Worm (Caenorhabditis elegans): ENCODE results near the gene F36H5.13.

- no peak for TF ChIP-seq med-1 (GFP tag; optimal IDR thresholded peaks at IDR 0.05; ENCODE audit: insufficient read depth)
- TF ChIP-seq T22C8.4 (GFP tag; IDR thresholded peaks at IDR 0.05) = no peak
- no peak for TF ChIP-seq flt-1 (GFP tag; IDR thresholded peaks at IDR 0.05)
- no peak for TF ChIP-seq tab-1 (GFP tag; IDR thresholded peaks at IDR 0.05)
- TF ChIP-seq cog-1 (tag; optimal IDR thresholded peaks at IDR 0.05) = no peak
- no peak for TF ChIP-seq ztf-29 (GFP tag; IDR thresholded peaks at IDR 0.05)
- TF ChIP-seq ref-1 (GFP tag; conservative IDR thresholded peaks at IDR 0.05) = no peak
These were observed 26.0 kb downstream of the F36H5.13 start, which contains the start of gene fbxb-11 for ce11 chrII:1724314-1724713.

Data from whole organism, midembryonic.